Worm (Caenorhabditis elegans): Measurements from ENCODE around the gene ZK418.2.

- TF ChIP-seq hlh-13 (GFP tag; optimal IDR thresholded peaks at IDR 0.05) (no peak), ama-1 (optimal IDR thresholded peaks at IDR 0.05) (no peak), nhr-11 (tag; optimal IDR thresholded peaks at IDR 0.05) (no peak), dve-1 (tag; optimal IDR thresholded peaks at IDR 0.05) (no peak), elt-2 (tag; optimal IDR thresholded peaks at IDR 0.05) (no peak), tbx-2 (tag; optimal IDR thresholded peaks at IDR 0.05) (no peak), unc-55 (GFP tag; optimal IDR thresholded peaks at IDR 0.05) (no peak), fkh-10 (GFP tag; optimal IDR thresholded peaks at IDR 0.05) (no peak), ceh-22 (tag; optimal IDR thresholded peaks at IDR 0.05) (no peak), ttx-3 (tag; optimal IDR thresholded peaks at IDR 0.05) (no peak), pqm-1 (tag; optimal IDR thresholded peaks at IDR 0.05) (no peak)
These were observed 27.0 kb upstream of the ZK418.2 start, which contains the start of gene R01H2.4 for ce11 chrIII:7064185-7064584.
